Worm (Caenorhabditis elegans) whole organism, early embryonic: Measurements from ENCODE around the gene aakb-2.

Experiments used
- B0310.2 ChIP-seq: sonication (generic microtip); optimal IDR thresholded peaks from 2 replicates; lab custom pipeline; 2016; ENCODE audit warnings: mild to moderate bottlenecking, missing genetic modification characterization, missing compliant biosample characterization
- F13C5.2 ChIP-seq: sonication (generic microtip); optimal IDR thresholded peaks from 2 replicates; lab custom pipeline; 2017; ENCODE audit warnings: mild to moderate bottlenecking, missing genetic modification characterization, inconsistent platforms, missing compliant biosample characterization
- aly-1 ChIP-seq: sonication (generic microtip); optimal IDR thresholded peaks from 2 replicates; lab custom pipeline; 2016; ENCODE audit warnings: missing genetic modification characterization, missing compliant biosample characterization
- ama-1 ChIP-seq: fragments of 150-350 bp; optimal IDR thresholded peaks from 2 replicates; lab custom pipeline; 2014
- ceh-13 ChIP-seq: fragments of 200-800 bp; sonication (Bioruptor generic); optimal IDR thresholded peaks from 2 replicates; lab custom pipeline; 2018; ENCODE audit warnings: mild to moderate bottlenecking, missing genetic modification characterization, missing compliant biosample characterization
- ceh-36 ChIP-seq: sonication (generic microtip); optimal IDR thresholded peaks from 2 replicates; lab custom pipeline; 2016; ENCODE audit warnings: missing genetic modification characterization, inconsistent platforms, missing compliant biosample characterization
- ets-7 ChIP-seq: sonication (generic microtip); optimal IDR thresholded peaks from 2 replicates; lab custom pipeline; 2016; ENCODE audit warnings: missing genotype, missing genetic modification characterization, missing compliant biosample characterization
- flt-1 ChIP-seq: fragments of 200-800 bp; sonication (Bioruptor generic); IDR thresholded peaks from 2 replicates; pipeline ENCODE4 v1.3.6; 2022; ENCODE audit warnings: missing genetic modification characterization, missing compliant biosample characterization
- hmbx-1 ChIP-seq: sonication (generic microtip); optimal IDR thresholded peaks from 2 replicates; lab custom pipeline; 2016; ENCODE audit warnings: mild to moderate bottlenecking, missing genetic modification characterization, missing compliant biosample characterization
- hmg-4 ChIP-seq: fragments of 200-800 bp; sonication (Bioruptor generic); optimal IDR thresholded peaks from 2 replicates; lab custom pipeline; 2018; ENCODE audit warnings: mild to moderate bottlenecking, missing genetic modification characterization, missing compliant biosample characterization
- hnd-1 ChIP-seq: sonication (generic microtip); optimal IDR thresholded peaks from 2 replicates; lab custom pipeline; 2016; ENCODE audit warnings: missing genetic modification characterization, missing compliant biosample characterization
- pes-1 ChIP-seq: fragments of 200-800 bp; sonication (Bioruptor generic); IDR thresholded peaks from 2 replicates; pipeline ENCODE4 v1.3.6; 2022; ENCODE audit warnings: missing genetic modification reagents, missing genetic modification characterization, missing compliant biosample characterization
- scrt-1 ChIP-seq: fragments of 200-800 bp; sonication (Bioruptor generic); IDR thresholded peaks from 2 replicates; pipeline ENCODE4 v1.3.6; 2022; ENCODE audit warnings: missing genetic modification characterization, missing compliant biosample characterization
- sea-1 ChIP-seq: fragments of 200-800 bp; sonication (Bioruptor generic); conservative IDR thresholded peaks from 2 replicates; pipeline ENCODE4 v1.3.6; 2022; ENCODE audit warnings: missing genetic modification characterization, missing compliant biosample characterization
- tbx-11 ChIP-seq: fragments of 200-800 bp; sonication (Bioruptor generic); IDR thresholded peaks from 2 replicates; pipeline ENCODE4 v1.3.6; 2022; ENCODE audit warnings: missing genetic modification characterization, missing compliant biosample characterization
- tbx-37 ChIP-seq: fragments of 200-800 bp; sonication (Bioruptor generic); conservative IDR thresholded peaks from 2 replicates; pipeline ENCODE4 v1.3.6; 2022; ENCODE audit warnings: missing genetic modification reagents, missing genetic modification characterization, missing compliant biosample characterization
- tra-4 ChIP-seq: sonication (generic microtip); optimal IDR thresholded peaks from 2 replicates; lab custom pipeline; 2017; ENCODE audit warnings: missing genetic modification characterization, missing compliant biosample characterization

aakb-2 gene

DNA sequence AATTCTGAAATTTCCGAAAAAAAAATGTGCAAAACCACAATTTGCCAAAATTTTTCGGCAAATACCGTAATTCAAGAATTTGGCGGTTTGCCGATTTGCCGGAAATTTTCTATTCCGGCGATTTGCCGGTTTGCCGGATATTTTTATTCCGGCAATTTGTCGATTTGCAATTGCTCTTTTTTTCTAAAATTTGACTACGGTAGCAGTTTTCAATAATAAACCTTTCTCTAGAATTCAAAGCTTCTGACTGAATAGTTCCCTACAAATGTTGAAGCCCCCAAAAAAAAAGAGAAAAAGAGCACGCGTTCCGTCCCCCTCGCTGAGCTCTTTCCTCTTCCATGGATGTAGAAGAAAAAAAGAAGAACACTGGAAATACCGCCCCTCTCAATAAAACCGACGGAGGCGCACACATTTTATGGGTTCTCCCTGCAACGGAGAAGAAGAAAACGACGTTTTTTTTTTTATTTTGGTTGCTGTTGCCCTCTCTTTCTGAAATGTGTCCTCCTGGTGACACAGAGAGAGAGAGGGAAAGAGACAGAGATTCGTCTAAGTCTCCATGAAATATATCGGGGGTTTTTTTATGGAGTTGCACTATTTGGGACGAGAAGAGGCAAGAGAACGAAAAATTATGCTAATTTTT lies 35.9 kb upstream of the aakb-2 start:
- TF ChIP-seq tbx-37 (GFP tag; lab: Robert Waterston, UW) (no peak), F13C5.2 (tag; lab: Kevin White, UChicago) (no peak), ceh-36 (no peak), ama-1 (lab: Kevin White, UChicago) (no peak), aly-1 (tag; lab: Kevin White, UChicago) (no peak), tbx-11 (GFP tag; lab: Robert Waterston, UW) (no peak), hmg-4 (GFP tag; lab: Kevin White, UChicago) (no peak), hmbx-1 (no peak), B0310.2 (tag; lab: Kevin White, UChicago) (no peak), ets-7 (tag; lab: Kevin White, UChicago) (no peak), pes-1 (no peak), flt-1 (GFP tag; lab: Robert Waterston, UW) (no peak), ceh-13 (GFP tag; lab: Kevin White, UChicago) (no peak), hnd-1 (no peak), sea-1 (GFP tag; lab: Robert Waterston, UW) (no peak), scrt-1 (GFP tag; lab: Robert Waterston, UW) (no peak), tra-4 (tag; lab: Kevin White, UChicago) (no peak)

DNA sequence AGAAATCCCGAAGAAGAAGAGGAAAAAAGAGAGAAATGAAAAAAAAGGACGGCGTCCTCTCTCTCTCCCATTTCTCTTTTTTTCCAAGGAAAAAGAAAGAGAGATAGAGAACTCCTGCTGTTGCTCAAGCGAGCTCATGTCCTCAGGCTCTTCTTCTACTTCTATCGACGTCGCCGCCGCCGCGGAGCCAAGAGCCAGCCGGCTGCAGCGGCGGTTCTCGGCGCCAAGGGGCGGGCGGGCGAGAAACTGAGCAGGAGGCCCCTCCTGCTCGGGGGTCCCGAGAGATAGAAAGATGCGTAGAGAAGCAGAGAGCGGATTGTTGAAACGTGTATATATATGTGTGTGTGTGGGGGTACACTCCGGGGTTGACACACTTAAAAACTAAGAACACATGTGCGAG lies 34.0 kb upstream of the aakb-2 start:
- peak; percentile 9; the same call in 1 of the 2 replicates for TF ChIP-seq pes-1
- no peak for TF ChIP-seq hmbx-1

DNA sequence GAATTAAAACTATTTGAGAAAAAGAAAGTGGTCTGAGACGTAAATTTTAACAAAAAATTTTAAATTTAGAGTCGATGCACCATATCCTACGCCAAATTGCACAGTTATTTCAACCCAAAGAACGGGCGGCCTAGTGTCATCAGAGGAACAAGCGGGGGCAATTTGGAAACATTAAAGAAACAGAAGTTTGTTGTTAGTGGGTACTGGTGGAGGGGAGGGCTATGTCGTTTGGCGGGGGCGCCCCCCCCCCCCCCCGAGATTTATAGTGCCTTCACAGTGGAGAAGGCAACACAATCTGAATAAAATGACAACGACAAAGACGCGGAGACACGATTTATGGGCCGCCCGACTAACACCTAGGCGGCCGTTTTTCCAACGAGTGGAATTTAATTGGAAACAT lies 30.1 kb upstream of the aakb-2 start:
- TF ChIP-seq scrt-1 (GFP tag; lab: Robert Waterston, UW) = no peak
- no peak for TF ChIP-seq aly-1 (tag; lab: Kevin White, UChicago)
- TF ChIP-seq F13C5.2 (tag; lab: Kevin White, UChicago) = no peak
- no peak for TF ChIP-seq ceh-13 (GFP tag; lab: Kevin White, UChicago)
- TF ChIP-seq sea-1 (GFP tag; lab: Robert Waterston, UW) = 0 out of 2 replicates have a peak, but pooled peaks have one; percentile 49
- TF ChIP-seq pes-1 = no peak
- no peak for TF ChIP-seq tbx-11 (GFP tag; lab: Robert Waterston, UW)

DNA sequence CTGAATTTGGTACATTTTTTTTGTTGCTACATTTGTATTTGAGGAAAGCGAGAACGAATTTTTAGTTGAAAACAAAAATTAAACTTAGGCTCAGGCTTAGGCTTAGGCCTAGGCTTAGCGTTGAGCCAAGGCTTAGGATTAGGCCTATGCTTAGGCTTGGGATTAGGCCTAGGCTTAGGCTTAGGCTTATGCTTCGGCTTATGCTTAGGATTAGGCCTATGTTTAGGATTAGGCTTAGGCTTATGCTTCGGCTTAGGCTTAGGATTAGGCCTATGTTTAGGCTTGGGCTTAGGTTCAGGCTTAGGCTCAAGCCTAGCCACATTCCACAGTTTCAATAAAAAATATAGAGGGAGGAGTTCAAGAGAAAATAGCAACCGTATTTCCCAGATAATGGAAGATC lies 29.1 kb upstream of the aakb-2 start:
- no peak for TF ChIP-seq tbx-37 (GFP tag; lab: Robert Waterston, UW)
- TF ChIP-seq pes-1 = 0 out of 2 replicates have a peak, but pooled peaks have one; percentile 25
- peak; percentile 94 for TF ChIP-seq ceh-36

DNA sequence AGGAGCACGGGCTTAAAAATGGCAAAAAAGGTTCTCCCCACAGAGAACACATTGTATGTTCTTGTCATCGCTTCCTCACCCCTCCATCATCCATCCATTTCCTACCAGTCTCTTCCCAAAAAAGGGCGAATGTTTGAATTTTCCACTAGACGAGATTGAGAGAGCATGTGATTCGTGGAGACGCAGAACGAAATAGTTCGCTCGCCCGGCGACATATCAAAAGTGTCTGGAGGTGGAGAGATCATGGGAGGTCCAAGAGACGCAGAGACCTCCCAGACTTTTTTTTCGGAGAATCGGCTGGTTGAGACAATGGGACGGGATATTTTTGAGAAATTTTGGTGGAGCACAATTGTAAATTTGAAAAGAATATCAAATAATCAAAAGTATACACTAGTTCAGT lies 28.6 kb upstream of the aakb-2 start:
- TF ChIP-seq F13C5.2 (tag; lab: Kevin White, UChicago) = no peak
- no peak for TF ChIP-seq ceh-36
- no peak for TF ChIP-seq hmbx-1
- TF ChIP-seq tbx-37 (GFP tag; lab: Robert Waterston, UW) = no peak
- no peak for TF ChIP-seq flt-1 (GFP tag; lab: Robert Waterston, UW)
- no peak for TF ChIP-seq ets-7 (tag; lab: Kevin White, UChicago)
- TF ChIP-seq ceh-13 (GFP tag; lab: Kevin White, UChicago) = no peak
- no peak for TF ChIP-seq aly-1 (tag; lab: Kevin White, UChicago)
- no peak for TF ChIP-seq tbx-11 (GFP tag; lab: Robert Waterston, UW)
- TF ChIP-seq tra-4 (tag; lab: Kevin White, UChicago) = no peak
- no peak for TF ChIP-seq sea-1 (GFP tag; lab: Robert Waterston, UW)
- no peak for TF ChIP-seq hnd-1
- no peak for TF ChIP-seq hmg-4 (GFP tag; lab: Kevin White, UChicago)
- TF ChIP-seq pes-1 = no peak

DNA sequence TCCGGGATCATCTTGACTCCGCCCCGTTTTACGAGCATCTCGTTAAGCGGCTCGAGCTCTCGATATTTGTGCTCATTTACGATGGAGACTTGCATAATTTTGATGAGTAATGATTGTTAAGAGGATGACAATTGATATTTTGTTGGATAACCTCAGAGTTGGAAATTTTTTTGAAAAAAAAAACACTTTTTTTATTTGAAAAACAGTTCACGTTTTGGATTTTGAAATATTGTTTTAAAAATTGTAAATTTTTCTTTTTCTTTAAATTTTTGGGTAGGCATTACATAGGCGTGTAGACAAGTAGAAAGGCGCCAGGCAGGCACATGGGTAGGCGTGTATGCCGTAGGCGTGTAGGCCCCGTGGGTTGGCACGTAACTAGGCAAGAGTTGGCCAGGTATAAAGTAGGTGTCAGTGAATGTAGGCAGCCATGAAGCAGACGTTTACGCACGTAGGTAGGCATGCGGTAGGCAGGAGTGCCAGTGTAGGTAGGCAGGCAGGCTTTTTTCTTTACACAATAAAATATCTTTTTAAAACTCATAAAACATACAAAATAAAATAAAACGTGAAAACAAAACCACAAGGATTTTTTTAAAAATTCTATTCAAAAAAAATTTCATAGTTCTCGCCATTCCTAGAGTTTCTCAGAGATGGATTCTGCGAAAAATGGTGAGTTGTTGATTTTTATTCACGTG lies 18.6 kb upstream of the aakb-2 start, which contains the start of the genes tbx-34 and wht-8:
tbx-34 (minus strand) TSS at position 101 of the 692 bp plus-strand sequence.
wht-8 (plus strand) TSS at position 642 of the 692 bp plus-strand sequence.
- TF ChIP-seq scrt-1 (GFP tag; lab: Robert Waterston, UW) (no peak), ets-7 (tag; lab: Kevin White, UChicago) (no peak), aly-1 (tag; lab: Kevin White, UChicago) (no peak), hmbx-1 (no peak), B0310.2 (tag; lab: Kevin White, UChicago) (no peak), ceh-13 (GFP tag; lab: Kevin White, UChicago) (no peak), sea-1 (GFP tag; lab: Robert Waterston, UW) (no peak), tbx-11 (GFP tag; lab: Robert Waterston, UW) (no peak), flt-1 (GFP tag; lab: Robert Waterston, UW) (no peak), ceh-36 (no peak), hnd-1 (no peak), pes-1 (no peak), tra-4 (tag; lab: Kevin White, UChicago) (no peak), F13C5.2 (tag; lab: Kevin White, UChicago) (no peak), hmg-4 (GFP tag; lab: Kevin White, UChicago) (no peak), tbx-37 (GFP tag; lab: Robert Waterston, UW) (no peak)

DNA sequence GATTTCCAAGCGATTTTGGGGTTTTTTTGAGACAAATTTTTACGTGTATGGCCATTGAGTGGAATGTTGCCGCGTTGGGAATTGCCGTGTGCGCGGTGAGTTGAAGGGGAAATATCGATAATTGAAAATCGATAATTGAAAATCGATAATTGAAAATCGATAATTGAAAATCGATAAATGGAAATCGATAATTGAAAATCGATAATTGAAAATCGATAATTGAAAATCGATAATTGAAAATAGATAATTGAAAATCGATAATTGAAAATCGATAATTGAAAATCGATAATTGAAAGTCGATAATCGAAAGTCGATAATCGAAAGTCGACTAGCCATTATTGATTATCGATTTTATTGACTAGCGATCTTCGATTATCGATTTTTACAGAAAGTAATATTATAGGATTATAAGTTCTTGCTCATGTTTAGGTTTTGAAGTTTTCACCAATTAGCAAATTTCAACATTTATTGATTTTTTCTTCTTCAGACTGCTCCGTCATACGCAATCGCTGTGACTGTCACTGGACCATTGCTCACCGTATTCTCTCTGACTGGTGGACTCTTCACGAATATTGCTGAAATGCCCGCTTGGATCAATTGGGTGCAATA lies 15.3 kb upstream of the aakb-2 start:
- TF ChIP-seq tbx-37 (GFP tag; lab: Robert Waterston, UW) = no peak
- TF ChIP-seq ceh-13 (GFP tag; lab: Kevin White, UChicago) = no peak
